Fruit fly (Drosophila melanogaster) whole organism, embryonic: ENCODE measurements around the gene PpV.

Source experiments
- BEAF-32 ChIP-seq: fragments of 200-800 bp; sonication (Bioruptor generic); optimal IDR thresholded peaks from 3 replicates; lab custom pipeline; 2017; ENCODE audit warnings: missing biosample characterization, missing genetic modification characterization, mild to moderate bottlenecking, moderate library complexity, missing genetic modification reagents
- Bgb ChIP-seq: fragments of 200-800 bp; sonication (Bioruptor generic); IDR thresholded peaks from 2 replicates; pipeline ENCODE4 v1.3.6; 2022; ENCODE audit warnings: missing biosample characterization, missing genetic modification characterization; ENCODE audit not compliant: partially characterized antibody
- CG10959 ChIP-seq: fragments of 200-800 bp; sonication (Bioruptor generic); IDR thresholded peaks from 2 replicates; pipeline ENCODE4 v1.3.6; 2022; ENCODE audit warnings: missing biosample characterization, missing genetic modification characterization
- CG11560 ChIP-seq: fragments of 200-800 bp; sonication (Bioruptor generic); IDR thresholded peaks from 3 replicates; pipeline ENCODE4 v1.3.6; 2022; ENCODE audit warnings: missing biosample characterization, missing genetic modification characterization
- CG12155 ChIP-seq: fragments of 200-800 bp; sonication (Bioruptor generic); optimal IDR thresholded peaks from 3 replicates; lab custom pipeline; 2016; ENCODE audit warnings: missing biosample characterization, missing genetic modification characterization
- CG15514 ChIP-seq: fragments of 200-800 bp; sonication (Bioruptor generic); optimal IDR thresholded peaks from 3 replicates; lab custom pipeline; 2017; ENCODE audit warnings: missing biosample characterization, missing genetic modification characterization, mild to moderate bottlenecking, moderate library complexity, missing genetic modification reagents
- CG16815 ChIP-seq: fragments of 200-800 bp; sonication (Bioruptor generic); optimal IDR thresholded peaks from 3 replicates; lab custom pipeline; 2017; ENCODE audit warnings: missing biosample characterization, mild to moderate bottlenecking, missing genetic modification characterization
- CG17361 ChIP-seq: fragments of 200-800 bp; sonication (Bioruptor generic); IDR thresholded peaks from 3 replicates; pipeline ENCODE4 v1.3.6; 2022; ENCODE audit warnings: missing biosample characterization, missing genetic modification characterization
- CG1832 ChIP-seq: fragments of 200-800 bp; sonication (Bioruptor generic); optimal IDR thresholded peaks from 2 replicates; lab custom pipeline; 2017; ENCODE audit warnings: missing biosample characterization, mild to moderate bottlenecking, missing genetic modification characterization, inconsistent platforms
- CG2129 ChIP-seq: fragments of 200-800 bp; sonication (Bioruptor generic); IDR thresholded peaks from 2 replicates; pipeline ENCODE4 v1.3.6; 2022; ENCODE audit warnings: missing biosample characterization, missing genetic modification characterization; ENCODE audit not compliant: partially characterized antibody
- CG2889 ChIP-seq: fragments of 200-800 bp; sonication (Bioruptor generic); IDR thresholded peaks from 3 replicates; pipeline ENCODE4 v1.3.6; 2022; ENCODE audit warnings: missing biosample characterization, missing genetic modification characterization
- CG30020 ChIP-seq: fragments of 200-800 bp; optimal IDR thresholded peaks from 2 replicates; lab custom pipeline; 2019; ENCODE audit warnings: missing biosample characterization, mild to moderate bottlenecking, missing genetic modification characterization, moderate library complexity
- CG31224 ChIP-seq: fragments of 200-800 bp; sonication (Bioruptor generic); IDR thresholded peaks from 2 replicates; pipeline ENCODE4 v1.3.6; 2022; ENCODE audit warnings: missing biosample characterization, missing genetic modification characterization
- CG32532 ChIP-seq: fragments of 200-800 bp; sonication (Bioruptor generic); IDR thresholded peaks from 2 replicates; pipeline ENCODE4 v1.3.6; 2022; ENCODE audit warnings: missing biosample characterization, missing genetic modification characterization
- CG33557 ChIP-seq: fragments of 200-800 bp; sonication (Bioruptor generic); optimal IDR thresholded peaks from 2 replicates; lab custom pipeline; 2019; ENCODE audit warnings: missing biosample characterization, mild to moderate bottlenecking, missing genetic modification characterization, moderate library complexity
- CG3407 ChIP-seq: fragments of 200-800 bp; sonication (Bioruptor generic); optimal IDR thresholded peaks from 2 replicates; lab custom pipeline; 2018; ENCODE audit warnings: missing biosample characterization, mild to moderate bottlenecking, missing genetic modification characterization
- CG34224 ChIP-seq: fragments of 200-800 bp; sonication (Bioruptor generic); IDR thresholded peaks from 3 replicates; pipeline ENCODE4 v1.3.6; 2022; ENCODE audit warnings: missing biosample characterization, missing genetic modification characterization; ENCODE audit not compliant: partially characterized antibody
- CG4282 ChIP-seq: fragments of 200-800 bp; sonication (Bioruptor generic); optimal IDR thresholded peaks from 2 replicates; lab custom pipeline; 2016; ENCODE audit warnings: missing biosample characterization, missing genetic modification characterization
- CG4707 ChIP-seq: fragments of 200-800 bp; sonication (Bioruptor generic); optimal IDR thresholded peaks from 2 replicates; lab custom pipeline; 2018; ENCODE audit warnings: missing biosample characterization, mild to moderate bottlenecking, missing genetic modification characterization, moderate library complexity
- CG6854 ChIP-seq: fragments of 200-800 bp; sonication (Bioruptor generic); optimal IDR thresholded peaks from 3 replicates; lab custom pipeline; 2017; ENCODE audit warnings: missing biosample characterization, mild to moderate bottlenecking, missing genetic modification characterization
- CG7745 ChIP-seq: fragments of 200-800 bp; sonication (Bioruptor generic); optimal IDR thresholded peaks from 2 replicates; lab custom pipeline; 2018; ENCODE audit warnings: missing biosample characterization, mild to moderate bottlenecking, missing genetic modification characterization, moderate library complexity
- CG7839 ChIP-seq: fragments of 200-800 bp; sonication (Bioruptor generic); optimal IDR thresholded peaks from 3 replicates; lab custom pipeline; 2018; ENCODE audit warnings: missing biosample characterization, mild to moderate bottlenecking, missing genetic modification characterization, moderate library complexity
- CG8924 ChIP-seq: fragments of 200-800 bp; optimal IDR thresholded peaks from 3 replicates; lab custom pipeline; 2019; ENCODE audit warnings: missing biosample characterization, mild to moderate bottlenecking, missing genetic modification characterization, moderate library complexity
- CG9609 ChIP-seq: fragments of 200-800 bp; sonication (Bioruptor generic); optimal IDR thresholded peaks from 3 replicates; lab custom pipeline; 2016; ENCODE audit warnings: missing biosample characterization, missing genetic modification characterization
- D19B ChIP-seq: fragments of 200-800 bp; sonication (Bioruptor generic); optimal IDR thresholded peaks from 2 replicates; lab custom pipeline; 2017; ENCODE audit warnings: missing biosample characterization, mild to moderate bottlenecking, missing genetic modification characterization
- Dfd ChIP-seq, 2 experiments: fragments of >200 bp; optimal IDR thresholded peaks; 2 replicates each; lab custom pipeline; 2017; ENCODE audit warnings: missing biosample characterization in 2 of 2, missing genetic modification characterization in 2 of 2
- Dip3 ChIP-seq: fragments of 200-800 bp; sonication (Bioruptor generic); optimal IDR thresholded peaks from 3 replicates; lab custom pipeline; 2016; ENCODE audit warnings: missing biosample characterization, missing genetic modification characterization
- HHEX ChIP-seq: fragments of 200-800 bp; sonication (Bioruptor generic); optimal IDR thresholded peaks from 3 replicates; lab custom pipeline; 2017; ENCODE audit warnings: missing biosample characterization, mild to moderate bottlenecking, missing genetic modification characterization, missing genetic modification reagents
- HmgD ChIP-seq: fragments of 200-800 bp; sonication (Bioruptor generic); optimal IDR thresholded peaks from 3 replicates; lab custom pipeline; 2016; ENCODE audit warnings: missing biosample characterization, missing genetic modification characterization
- Hmr ChIP-seq: fragments of 200-800 bp; sonication (Bioruptor generic); optimal IDR thresholded peaks from 3 replicates; lab custom pipeline; 2017; ENCODE audit warnings: mild to moderate bottlenecking, missing biosample characterization, missing genetic modification reagents, missing genetic modification characterization
- Lim3 ChIP-seq: fragments of 200-800 bp; sonication (Bioruptor generic); IDR thresholded peaks from 2 replicates; pipeline ENCODE4 v1.3.6; 2022; ENCODE audit warnings: missing biosample characterization, missing genetic modification characterization
- Lpt ChIP-seq: fragments of >200 bp; optimal IDR thresholded peaks from 2 replicates; lab custom pipeline; 2018; ENCODE audit warnings: missing biosample characterization, missing genetic modification characterization
- Med ChIP-seq: fragments of 200-800 bp; sonication (Bioruptor generic); peaks from one replicate; lab custom pipeline; 2016; ENCODE audit warnings: missing biosample characterization, missing genetic modification characterization, mild to moderate bottlenecking, inconsistent platforms, moderate library complexity
- NfI ChIP-seq: fragments of 200-800 bp; sonication (Bioruptor generic); optimal IDR thresholded peaks from 3 replicates; lab custom pipeline; 2018; ENCODE audit warnings: missing biosample characterization, mild to moderate bottlenecking, missing genetic modification characterization, moderate library complexity
- Oli ChIP-seq: fragments of 200-800 bp; sonication (Bioruptor generic); optimal IDR thresholded peaks from 2 replicates; lab custom pipeline; 2018; ENCODE audit warnings: missing biosample characterization, mild to moderate bottlenecking, missing genetic modification characterization, moderate library complexity
- Scr ChIP-seq: fragments of 200-800 bp; sonication (Bioruptor generic); IDR thresholded peaks from 2 replicates; pipeline ENCODE4 v1.3.6; 2022; ENCODE audit warnings: missing biosample characterization, missing genetic modification characterization; ENCODE audit not compliant: partially characterized antibody
- Xrp1 ChIP-seq: fragments of 200-800 bp; sonication (Bioruptor generic); IDR thresholded peaks from 2 replicates; pipeline ENCODE4 v1.3.6; 2022; ENCODE audit warnings: missing biosample characterization, missing genetic modification characterization
- ase ChIP-seq: fragments of 200-800 bp; sonication (Bioruptor generic); IDR thresholded peaks from 3 replicates; pipeline ENCODE4 v1.3.6; 2022; ENCODE audit warnings: missing biosample characterization, missing genetic modification characterization
- fd64A ChIP-seq: fragments of 200-800 bp; sonication (Bioruptor generic); optimal IDR thresholded peaks from 3 replicates; lab custom pipeline; 2018; ENCODE audit warnings: missing biosample characterization, mild to moderate bottlenecking, missing genetic modification characterization
- gfzf ChIP-seq: fragments of 200-800 bp; sonication (Bioruptor generic); optimal IDR thresholded peaks from 2 replicates; lab custom pipeline; 2016; ENCODE audit warnings: missing biosample characterization, mild to moderate bottlenecking, missing genetic modification characterization, moderate library complexity
- gro ChIP-seq: fragments of 200-800 bp; sonication (Bioruptor generic); optimal IDR thresholded peaks from 2 replicates; lab custom pipeline; 2016; ENCODE audit warnings: missing biosample characterization, missing genetic modification characterization
- ham ChIP-seq: fragments of 200-800 bp; sonication (Bioruptor generic); IDR thresholded peaks from 2 replicates; pipeline ENCODE4 v1.3.6; 2022; ENCODE audit warnings: missing biosample characterization, missing genetic modification characterization
- jigr1 ChIP-seq: fragments of 200-800 bp; sonication (Bioruptor generic); IDR thresholded peaks from 3 replicates; pipeline ENCODE4 v1.3.6; 2022; ENCODE audit warnings: missing biosample characterization, missing genetic modification characterization
- mam ChIP-seq: fragments of 200-800 bp; sonication (Bioruptor generic); optimal IDR thresholded peaks from 3 replicates; lab custom pipeline; 2016; ENCODE audit warnings: missing biosample characterization, missing genetic modification characterization
- otp ChIP-seq: fragments of 200-800 bp; sonication (Bioruptor generic); IDR thresholded peaks from 3 replicates; pipeline ENCODE4, ENCODE4 v1.3.6; 2022; ENCODE audit warnings: missing biosample characterization, missing genetic modification characterization
- ranshi ChIP-seq: fragments of 200-800 bp; sonication (Bioruptor generic); IDR thresholded peaks from 2 replicates; pipeline ENCODE4 v1.3.6; 2022; ENCODE audit warnings: missing biosample characterization, missing genetic modification characterization
- sens ChIP-seq: fragments of 200-800 bp; sonication (Bioruptor generic); peaks from one replicate; lab custom pipeline; 2016; ENCODE audit warnings: missing biosample characterization, missing genetic modification characterization
- stc ChIP-seq: fragments of 200-800 bp; sonication (Bioruptor generic); IDR thresholded peaks from 2 replicates; pipeline ENCODE4 v1.3.6; 2022; ENCODE audit warnings: missing biosample characterization, missing genetic modification characterization
- sug ChIP-seq: fragments of 200-800 bp; optimal IDR thresholded peaks from 2 replicates; lab custom pipeline; 2019; ENCODE audit warnings: missing biosample characterization, mild to moderate bottlenecking, missing genetic modification characterization, moderate library complexity
- tgo ChIP-seq: fragments of 200-800 bp; sonication (Bioruptor generic); IDR thresholded peaks from 3 replicates; pipeline ENCODE4 v1.3.6; 2022; ENCODE audit warnings: missing biosample characterization, missing genetic modification characterization

The PpV gene

dm6 chrX:6330369-6330949 lies 42.3 kb downstream of the PpV start, which contains the start of gene CG42240 (continued):
- TF ChIP-seq CG6854 (GFP tag; lab: Kevin White, UChicago) (peak; percentile 91), stc (GFP tag; lab: Robert Waterston, UW) (peak; percentile 71; the same call in 1 of the 2 replicates), NfI (GFP tag; lab: Kevin White, UChicago) (peak; percentile 88), tgo (GFP tag; lab: Robert Waterston, UW) (peak; percentile 81), CG31224 (peak; percentile 40; the same call in 1 of the 2 replicates), CG33557 (GFP tag; lab: Kevin White, UChicago) (peak; percentile 71), HHEX (GFP tag; lab: Kevin White, UChicago) (peak; percentile 91), CG30020 (peak; percentile 71), CG3407 (GFP tag; lab: Kevin White, UChicago) (peak; percentile 87), jigr1 (GFP tag; lab: Robert Waterston, UW) (peak; percentile 67; the same call in 2 of the 3 replicates), Med (peak; percentile 93), CG4707 (GFP tag; lab: Kevin White, UChicago) (peak; percentile 57), otp (GFP tag; lab: Robert Waterston, UW) (no peak; the same call in 2 of the 3 replicates), mam (GFP tag; lab: Kevin White, UChicago) (peak; percentile 71), ranshi (GFP tag; lab: Robert Waterston, UW) (peak; percentile 47; the same call in 1 of the 2 replicates), CG7745 (tag; lab: Kevin White, UChicago) (no peak), BEAF-32 (GFP tag; lab: Kevin White, UChicago) (no peak), Lpt (no peak), CG9609 (GFP tag; lab: Kevin White, UChicago) (peak; percentile 57), Dfd (GFP tag; optimal IDR thresholded peaks at IDR 0.05; lab: Kevin White, UChicago) (no peak), ham (GFP tag; lab: Robert Waterston, UW) (no peak), CG2129 (no peak), Lim3 (GFP tag; lab: Robert Waterston, UW) (peak; percentile 46; the same call in 1 of the 2 replicates), CG16815 (peak; percentile 70), CG1832 (no peak), CG4282 (GFP tag; lab: Kevin White, UChicago) (no peak), fd64A (GFP tag; lab: Kevin White, UChicago) (peak; percentile 73), CG34224 (GFP tag; lab: Robert Waterston, UW) (no peak), CG8924 (tag; lab: Kevin White, UChicago) (peak; percentile 95), D19B (GFP tag; lab: Kevin White, UChicago) (peak; percentile 77), CG11560 (tag; lab: Robert Waterston, UW) (peak; percentile 60; the same call in 2 of the 3 replicates), sens (GFP tag; lab: Kevin White, UChicago) (peak; percentile 99), Oli (peak; percentile 95), ase (peak; percentile 58; the same call in 1 of the 3 replicates), gfzf (no peak), Scr (GFP tag; lab: Robert Waterston, UW) (no peak), Bgb (GFP tag; lab: Robert Waterston, UW) (no peak; the same call in 1 of the 2 replicates), Dip3 (GFP tag; lab: Kevin White, UChicago) (peak; percentile 29), CG17361 (GFP tag; lab: Robert Waterston, UW) (peak; percentile 98), CG10959 (GFP tag; lab: Robert Waterston, UW) (no peak), CG2889 (GFP tag; lab: Robert Waterston, UW) (peak; percentile 60; the same call in 1 of the 3 replicates), sug (tag; lab: Kevin White, UChicago) (peak; percentile 87), CG32532 (peak; percentile 63; the same call in 1 of the 2 replicates), Xrp1 (peak; percentile 83), CG15514 (GFP tag; lab: Kevin White, UChicago) (peak; percentile 75), CG7839 (tag; lab: Kevin White, UChicago) (peak; percentile 95), CG12155 (peak; percentile 75), Hmr (GFP tag; lab: Kevin White, UChicago) (peak; percentile 94), gro (GFP tag; lab: Kevin White, UChicago) (peak; percentile 3), HmgD (no peak)
